Fruit fly (Drosophila melanogaster) whole organism, embryonic: ENCODE data around the gene CG32700.

ENCODE experiments used
- CG10147 ChIP-seq: fragments of 200-800 bp; sonication (Bioruptor generic); optimal IDR thresholded peaks from 2 replicates; lab custom pipeline; 2019; ENCODE audit warnings: missing biosample characterization, mild to moderate bottlenecking, missing genetic modification characterization, moderate library complexity
- CG10543 ChIP-seq: fragments of 200-800 bp; sonication (Bioruptor generic); optimal IDR thresholded peaks from 3 replicates; lab custom pipeline; 2017; ENCODE audit warnings: missing biosample characterization, mild to moderate bottlenecking, missing genetic modification characterization, moderate library complexity
- CG12391 ChIP-seq: fragments of 200-800 bp; sonication (Bioruptor generic); optimal IDR thresholded peaks from 3 replicates; lab custom pipeline; 2018; ENCODE audit warnings: missing biosample characterization, mild to moderate bottlenecking, missing genetic modification characterization, moderate library complexity
- CG12659 ChIP-seq: fragments of 200-800 bp; sonication (Bioruptor generic); optimal IDR thresholded peaks from 3 replicates; lab custom pipeline; 2017; ENCODE audit warnings: mild to moderate bottlenecking, missing biosample characterization, missing genetic modification reagents, missing genetic modification characterization
- CG17359 ChIP-seq: fragments of 200-800 bp; sonication (Bioruptor generic); optimal IDR thresholded peaks from 3 replicates; lab custom pipeline; 2018; ENCODE audit warnings: missing biosample characterization, mild to moderate bottlenecking, missing genetic modification characterization, moderate library complexity
- CG18476 ChIP-seq: fragments of 200-800 bp; sonication (Bioruptor generic); optimal IDR thresholded peaks from 2 replicates; lab custom pipeline; 2016; ENCODE audit warnings: missing biosample characterization, mild to moderate bottlenecking, missing genetic modification characterization
- CG18599 ChIP-seq: fragments of 200-800 bp; sonication (Bioruptor generic); optimal IDR thresholded peaks from 3 replicates; lab custom pipeline; 2017; ENCODE audit warnings: missing biosample characterization, missing genetic modification characterization, mild to moderate bottlenecking, moderate library complexity, missing genetic modification reagents
- CG2120 ChIP-seq: fragments of 200-800 bp; sonication (Bioruptor generic); optimal IDR thresholded peaks from 3 replicates; lab custom pipeline; 2016; ENCODE audit warnings: missing biosample characterization, missing genetic modification characterization
- CG2678 ChIP-seq: fragments of 200-800 bp; sonication (Bioruptor generic); optimal IDR thresholded peaks from 3 replicates; lab custom pipeline; 2019; ENCODE audit warnings: missing biosample characterization, mild to moderate bottlenecking, missing genetic modification characterization, moderate library complexity
- CG3281 ChIP-seq: fragments of 200-800 bp; sonication (Bioruptor generic); optimal IDR thresholded peaks from 3 replicates; lab custom pipeline; 2017; ENCODE audit warnings: missing biosample characterization, mild to moderate bottlenecking, missing genetic modification characterization
- CG6765 ChIP-seq: fragments of 200-800 bp; sonication (Bioruptor generic); optimal IDR thresholded peaks from 3 replicates; lab custom pipeline; 2017; ENCODE audit warnings: missing biosample characterization, mild to moderate bottlenecking, missing genetic modification characterization
- CG6854 ChIP-seq: fragments of 200-800 bp; sonication (Bioruptor generic); optimal IDR thresholded peaks from 3 replicates; lab custom pipeline; 2017; ENCODE audit warnings: missing biosample characterization, mild to moderate bottlenecking, missing genetic modification characterization
- CG7745 ChIP-seq: fragments of 200-800 bp; sonication (Bioruptor generic); optimal IDR thresholded peaks from 2 replicates; lab custom pipeline; 2018; ENCODE audit warnings: missing biosample characterization, mild to moderate bottlenecking, missing genetic modification characterization, moderate library complexity
- CG7839 ChIP-seq: fragments of 200-800 bp; sonication (Bioruptor generic); optimal IDR thresholded peaks from 3 replicates; lab custom pipeline; 2018; ENCODE audit warnings: missing biosample characterization, mild to moderate bottlenecking, missing genetic modification characterization, moderate library complexity
- CG9727 ChIP-seq: fragments of 200-800 bp; sonication (Bioruptor generic); optimal IDR thresholded peaks from 3 replicates; lab custom pipeline; 2017; ENCODE audit warnings: missing biosample characterization, mild to moderate bottlenecking, missing genetic modification characterization
- CoRest ChIP-seq: fragments of 200-800 bp; sonication (Bioruptor generic); optimal IDR thresholded peaks from 3 replicates; lab custom pipeline; 2018; ENCODE audit warnings: missing biosample characterization, mild to moderate bottlenecking, missing genetic modification characterization, moderate library complexity
- D19A ChIP-seq: fragments of 200-800 bp; optimal IDR thresholded peaks from 3 replicates; lab custom pipeline; 2019; ENCODE audit warnings: missing biosample characterization, mild to moderate bottlenecking, missing genetic modification characterization, moderate library complexity
- Dbx ChIP-seq: fragments of 200-800 bp; sonication (Bioruptor generic); IDR thresholded peaks from 3 replicates; pipeline ENCODE4 v1.3.6; 2022; ENCODE audit warnings: missing biosample characterization, missing genetic modification characterization
- Fer1 ChIP-seq: fragments of 200-800 bp; sonication (Bioruptor generic); optimal IDR thresholded peaks from 2 replicates; lab custom pipeline; 2017; ENCODE audit warnings: missing biosample characterization, mild to moderate bottlenecking, missing genetic modification characterization
- Hand ChIP-seq: fragments of 200-800 bp; sonication (Bioruptor generic); optimal IDR thresholded peaks from 2 replicates; lab custom pipeline; 2017; ENCODE audit warnings: mild to moderate bottlenecking, missing biosample characterization, missing genetic modification reagents, missing genetic modification characterization
- Hmr ChIP-seq: fragments of 200-800 bp; sonication (Bioruptor generic); optimal IDR thresholded peaks from 3 replicates; lab custom pipeline; 2017; ENCODE audit warnings: mild to moderate bottlenecking, missing biosample characterization, missing genetic modification reagents, missing genetic modification characterization
- MBD-R2 ChIP-seq: fragments of 200-800 bp; sonication (Bioruptor generic); IDR thresholded peaks from 2 replicates; pipeline ENCODE4 v1.3.6; 2022; ENCODE audit warnings: missing biosample characterization, missing genetic modification characterization
- Mad ChIP-seq: fragments of 200-800 bp; sonication (Bioruptor generic); optimal IDR thresholded peaks from 2 replicates; lab custom pipeline; 2016; ENCODE audit warnings: missing biosample characterization, missing genetic modification characterization
- Meics ChIP-seq: fragments of 200-800 bp; sonication (Bioruptor generic); optimal IDR thresholded peaks from 2 replicates; lab custom pipeline; 2017; ENCODE audit warnings: missing biosample characterization, mild to moderate bottlenecking, missing genetic modification characterization
- Nf-YC ChIP-seq: fragments of 200-800 bp; optimal IDR thresholded peaks from 3 replicates; lab custom pipeline; 2019; ENCODE audit warnings: missing biosample characterization, mild to moderate bottlenecking, missing genetic modification characterization, moderate library complexity
- Oli ChIP-seq: fragments of 200-800 bp; sonication (Bioruptor generic); optimal IDR thresholded peaks from 2 replicates; lab custom pipeline; 2018; ENCODE audit warnings: missing biosample characterization, mild to moderate bottlenecking, missing genetic modification characterization, moderate library complexity
- PHDP ChIP-seq: fragments of 200-800 bp; sonication (Bioruptor generic); optimal IDR thresholded peaks from 3 replicates; lab custom pipeline; 2018; ENCODE audit warnings: missing biosample characterization, mild to moderate bottlenecking, missing genetic modification characterization, moderate library complexity
- Rfx ChIP-seq: fragments of 200-800 bp; sonication (Bioruptor generic); IDR thresholded peaks from 2 replicates; pipeline ENCODE4 v1.3.6; 2022; ENCODE audit warnings: missing biosample characterization, missing genetic modification characterization
- Sox100B ChIP-seq: fragments of 200-800 bp; sonication (Bioruptor generic); optimal IDR thresholded peaks from 3 replicates; lab custom pipeline; 2018; ENCODE audit warnings: missing biosample characterization, mild to moderate bottlenecking, missing genetic modification characterization
- abd-A ChIP-seq: fragments of 200-800 bp; sonication (Bioruptor generic); optimal IDR thresholded peaks from 3 replicates; lab custom pipeline; 2019; ENCODE audit warnings: missing biosample characterization, mild to moderate bottlenecking, missing genetic modification characterization, moderate library complexity
- bbx ChIP-seq: fragments of 200-800 bp; sonication (Bioruptor generic); IDR thresholded peaks from 2 replicates; pipeline ENCODE4 v1.3.6; 2022; ENCODE audit warnings: missing biosample characterization, missing genetic modification characterization; ENCODE audit not compliant: partially characterized antibody
- cad ChIP-seq: fragments of >200 bp; optimal IDR thresholded peaks from 2 replicates; lab custom pipeline; 2017; ENCODE audit warnings: missing biosample characterization, missing genetic modification characterization
- caup ChIP-seq: fragments of 200-800 bp; sonication (Bioruptor generic); optimal IDR thresholded peaks from 3 replicates; lab custom pipeline; 2017; ENCODE audit warnings: missing biosample characterization, mild to moderate bottlenecking, missing genetic modification characterization, moderate library complexity; ENCODE audit not compliant: severe bottlenecking
- crol ChIP-seq: fragments of 200-800 bp; sonication (Bioruptor generic); IDR thresholded peaks from 2 replicates; pipeline ENCODE4 v1.3.6; 2022; ENCODE audit warnings: missing biosample characterization, missing genetic modification characterization
- crp ChIP-seq, 2 experiments: fragments of 200-800 bp; sonication (Bioruptor generic); optimal IDR thresholded peaks; 2 replicates in 1 of 2; 3 replicates in 1 of 2; lab custom pipeline; 2017; ENCODE audit warnings: missing biosample characterization in 2 of 2, missing genetic modification characterization in 2 of 2, mild to moderate bottlenecking in 1 of 2, moderate library complexity in 1 of 2
- cwo ChIP-seq: fragments of 200-800 bp; sonication (Bioruptor generic); optimal IDR thresholded peaks from 3 replicates; lab custom pipeline; 2017; ENCODE audit warnings: missing biosample characterization, missing genetic modification characterization, mild to moderate bottlenecking, moderate library complexity, missing genetic modification reagents
- esg ChIP-seq: fragments of 200-800 bp; sonication (Bioruptor generic); conservative IDR thresholded peaks from 2 replicates; pipeline ENCODE4 v1.3.6; 2022; ENCODE audit warnings: missing biosample characterization, missing genetic modification characterization
- gem ChIP-seq: fragments of 200-800 bp; sonication (Bioruptor generic); optimal IDR thresholded peaks from 2 replicates; lab custom pipeline; 2019; ENCODE audit warnings: missing biosample characterization, mild to moderate bottlenecking, missing genetic modification characterization, moderate library complexity
- grau ChIP-seq: fragments of 200-800 bp; optimal IDR thresholded peaks from 3 replicates; lab custom pipeline; 2019; ENCODE audit warnings: missing biosample characterization, mild to moderate bottlenecking, missing genetic modification characterization, moderate library complexity
- hkb ChIP-seq, 2 experiments: fragments of 200-800 bp in 1 of 2; fragments of >200 bp in 1 of 2; sonication (Bioruptor generic) in 1 of 2; IDR thresholded peaks in 1 of 2; optimal IDR thresholded peaks in 1 of 2; 2 replicates each; pipeline versions ENCODE4 v1.3.6 to Lab custom; 2017 to 2022; ENCODE audit warnings: missing biosample characterization in 1 of 2, missing genetic modification characterization in 1 of 2
- ind ChIP-seq: fragments of 200-800 bp; sonication (Bioruptor generic); optimal IDR thresholded peaks from 3 replicates; lab custom pipeline; 2016; ENCODE audit warnings: missing biosample characterization, missing genetic modification characterization
- lab ChIP-seq: fragments of 200-800 bp; sonication (Bioruptor generic); optimal IDR thresholded peaks from 3 replicates; lab custom pipeline; 2017; ENCODE audit warnings: missing biosample characterization, missing genetic modification characterization, mild to moderate bottlenecking, moderate library complexity, missing genetic modification reagents
- mirr ChIP-seq: fragments of 200-800 bp; sonication (Bioruptor generic); optimal IDR thresholded peaks from 3 replicates; lab custom pipeline; 2018; ENCODE audit warnings: missing biosample characterization, mild to moderate bottlenecking, missing genetic modification characterization
- rib ChIP-seq: fragments of 200-800 bp; sonication (Bioruptor generic); IDR thresholded peaks from 2 replicates; pipeline ENCODE4 v1.3.6; 2022; ENCODE audit warnings: missing biosample characterization, missing genetic modification characterization
- row ChIP-seq: fragments of 200-800 bp; sonication (Bioruptor generic); IDR thresholded peaks from 3 replicates; pipeline ENCODE4 v1.3.6; 2022; ENCODE audit warnings: missing biosample characterization, missing genetic modification characterization
- slbo ChIP-seq: fragments of 200-800 bp; sonication (Bioruptor generic); IDR thresholded peaks from 2 replicates; pipeline ENCODE4 v1.3.6; 2022; ENCODE audit warnings: missing biosample characterization, missing genetic modification characterization
- so ChIP-seq: fragments of 200-800 bp; sonication (Bioruptor generic); IDR thresholded peaks from 3 replicates; pipeline ENCODE4 v1.3.6; 2022; ENCODE audit warnings: missing biosample characterization, missing genetic modification characterization
- tio ChIP-seq: fragments of 200-800 bp; sonication (Bioruptor generic); optimal IDR thresholded peaks from 2 replicates; lab custom pipeline; 2017; ENCODE audit warnings: missing biosample characterization, missing genetic modification characterization, inconsistent platforms
- tx ChIP-seq: fragments of 200-800 bp; sonication (Bioruptor generic); optimal IDR thresholded peaks from 2 replicates; lab custom pipeline; 2016; ENCODE audit warnings: missing biosample characterization, missing genetic modification characterization

The CG32700 gene

DNA sequence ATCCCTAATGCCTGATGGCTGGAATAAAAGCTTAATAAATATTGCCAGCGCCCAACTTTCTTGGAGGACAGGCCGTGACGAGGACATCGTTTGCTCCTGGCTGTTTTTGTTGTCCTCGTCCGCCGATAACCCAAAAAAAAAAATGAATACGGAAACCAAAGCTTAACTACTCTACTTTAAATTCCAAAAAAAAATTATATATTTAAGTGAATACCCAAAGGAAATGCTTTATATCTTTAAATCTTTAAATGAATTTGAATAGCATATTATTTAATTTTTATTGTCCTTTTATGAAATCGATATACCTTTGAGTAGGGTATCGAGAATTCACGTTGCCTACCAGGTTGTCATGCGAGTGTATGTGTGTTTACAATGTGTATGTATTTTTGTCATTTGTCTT is 30.5 kb downstream of the CG32700 start:
- TF ChIP-seq Hand (GFP tag; lab: Kevin White, UChicago): peak; percentile 44
- TF ChIP-seq Fer1 (GFP tag; lab: Kevin White, UChicago): peak; percentile 68
- peak; percentile 46 for TF ChIP-seq Meics
- no peak for TF ChIP-seq mirr (GFP tag; lab: Kevin White, UChicago)
- TF ChIP-seq D19A (tag; lab: Kevin White, UChicago): peak; percentile 66
- peak; percentile 6 for TF ChIP-seq CG9727 (GFP tag; lab: Kevin White, UChicago)
- no peak for TF ChIP-seq tx (GFP tag; lab: Kevin White, UChicago)
- peak; percentile 8 for TF ChIP-seq Nf-YC
- no peak for TF ChIP-seq CG10543 (GFP tag; lab: Kevin White, UChicago)
- TF ChIP-seq CG18599 (GFP tag; lab: Kevin White, UChicago): peak; percentile 78
- TF ChIP-seq rib (GFP tag; lab: Robert Waterston, UW): no peak
- peak; percentile 32 for TF ChIP-seq CoRest (tag; lab: Kevin White, UChicago)
- no peak for TF ChIP-seq MBD-R2 (GFP tag; lab: Robert Waterston, UW)
- peak; percentile 11 for TF ChIP-seq caup (GFP tag; lab: Kevin White, UChicago)
- TF ChIP-seq CG17359: peak; percentile 26
- peak; percentile 49 for TF ChIP-seq CG7839 (tag; lab: Kevin White, UChicago)
- TF ChIP-seq crp (GFP tag; optimal IDR thresholded peaks at IDR 0.05; lab: Kevin White, UChicago): no peak
- peak; percentile 8 for TF ChIP-seq CG6854
- TF ChIP-seq CG18476 (GFP tag; lab: Kevin White, UChicago): no peak
- TF ChIP-seq gem (tag; lab: Kevin White, UChicago): peak; percentile 54
- peak; percentile 11 for TF ChIP-seq CG12391
- peak; percentile 17 for TF ChIP-seq CG12659 (GFP tag; lab: Kevin White, UChicago)
- peak; percentile 44 for TF ChIP-seq CG2120 (GFP tag; lab: Kevin White, UChicago)
- no peak for TF ChIP-seq tio (GFP tag; lab: Kevin White, UChicago)
- no peak for TF ChIP-seq esg (GFP tag; lab: Robert Waterston, UW)
- TF ChIP-seq row (GFP tag; lab: Robert Waterston, UW): peak; percentile 63
- peak; percentile 41 for TF ChIP-seq PHDP (tag; lab: Kevin White, UChicago)
- peak; percentile 13 for TF ChIP-seq cwo (GFP tag; lab: Kevin White, UChicago)
- no peak for TF ChIP-seq hkb (optimal IDR thresholded peaks at IDR 0.05; lab: Kevin White, UChicago)
- TF ChIP-seq hkb (GFP tag; IDR thresholded peaks at IDR 0.05; lab: Robert Waterston, UW): 0 out of 2 replicates have a peak, but pooled peaks have one; percentile 19
- TF ChIP-seq Mad (GFP tag; lab: Kevin White, UChicago): no peak
- TF ChIP-seq CG6765 (GFP tag; lab: Kevin White, UChicago): peak; percentile 5
- no peak for TF ChIP-seq cad (GFP tag; lab: Kevin White, UChicago)
- peak; percentile 67 for TF ChIP-seq CG2678 (tag; lab: Kevin White, UChicago)
- TF ChIP-seq Rfx (GFP tag; lab: Robert Waterston, UW): 0 out of 2 replicates have a peak, but pooled peaks have one; percentile 26
- peak; percentile 18 for TF ChIP-seq CG3281 (GFP tag; lab: Kevin White, UChicago)
- no peak for TF ChIP-seq crol
- peak; percentile 10 for TF ChIP-seq CG10147 (GFP tag; lab: Kevin White, UChicago)
- TF ChIP-seq grau (tag; lab: Kevin White, UChicago): peak; percentile 44
- TF ChIP-seq ind: no peak
- TF ChIP-seq lab (GFP tag; lab: Kevin White, UChicago): peak; percentile 65
- TF ChIP-seq bbx (GFP tag; lab: Robert Waterston, UW): no peak
- TF ChIP-seq Sox100B (GFP tag; lab: Kevin White, UChicago): peak; percentile 6
- TF ChIP-seq so (GFP tag; lab: Robert Waterston, UW): no peak
- peak; percentile 0 for TF ChIP-seq Oli (tag; lab: Kevin White, UChicago)
- TF ChIP-seq CG7745 (tag; lab: Kevin White, UChicago): no peak
- peak; percentile 56; the same call in 2 of the 3 replicates for TF ChIP-seq Dbx (GFP tag; lab: Robert Waterston, UW)
- peak; percentile 38; the same call in 1 of the 2 replicates for TF ChIP-seq slbo (GFP tag; lab: Robert Waterston, UW)
- TF ChIP-seq Hmr (GFP tag; lab: Kevin White, UChicago): peak; percentile 47
- peak; percentile 4 for TF ChIP-seq abd-A (tag; lab: Kevin White, UChicago)
